Fruit fly (Drosophila melanogaster): ENCODE data around the gene CG6231.

The CG6231 gene

DNA sequence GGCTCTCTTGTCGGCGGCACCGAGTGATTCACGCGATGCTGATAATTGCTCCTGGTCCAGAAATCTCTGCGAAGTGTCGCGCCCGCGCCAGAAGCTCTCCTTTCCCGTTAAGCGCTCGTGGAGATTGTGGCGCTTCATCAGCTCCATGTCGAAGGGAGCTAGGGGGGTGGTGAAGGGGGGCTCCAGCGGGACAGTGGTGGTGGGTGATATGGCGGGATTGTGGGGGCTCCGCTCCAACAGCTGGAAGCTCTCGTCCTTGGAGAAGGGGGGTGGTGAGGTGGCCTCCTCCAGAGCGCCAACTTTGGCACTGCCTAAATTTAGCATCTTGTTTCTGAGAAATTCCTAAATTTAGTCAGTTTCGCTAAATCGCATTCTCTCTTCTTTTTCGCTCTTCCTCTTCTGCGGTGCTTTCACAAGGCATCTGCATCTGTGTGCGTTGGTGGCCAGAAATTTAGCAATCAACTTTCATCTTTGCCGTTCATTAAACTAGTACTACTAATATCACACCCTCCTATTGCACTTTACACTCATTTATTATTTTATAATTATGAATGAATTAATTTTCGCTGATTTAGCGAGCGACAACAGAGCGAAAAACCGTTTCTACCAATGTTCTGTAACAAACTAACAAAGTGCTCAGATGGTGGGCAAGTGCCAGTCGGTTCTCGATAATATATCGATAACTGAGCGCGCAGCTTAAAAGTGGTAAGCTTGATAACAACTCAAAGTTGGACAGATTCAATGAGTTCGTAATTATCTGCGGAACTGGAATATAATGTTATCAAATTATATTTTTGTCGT is 9.8 kb upstream of the CG6231 start, which contains the start of gene subdued:
subdued (minus strand) TSS at position 631 of the 801 bp plus-strand sequence.
- no peak for TF ChIP-seq CTCF (optimal IDR thresholded peaks at IDR 0.05)
- no peak for TF ChIP-seq CG8478 (optimal IDR thresholded peaks at IDR 0.05)

- TF ChIP-seq CG8478 (optimal IDR thresholded peaks at IDR 0.05) (no peak), CTCF (optimal IDR thresholded peaks at IDR 0.05) (no peak)
These were observed 9.1 kb upstream of the CG6231 start for dm6 chr3R:19641498-19642065.

- TF ChIP-seq CTCF (optimal IDR thresholded peaks at IDR 0.05): no peak
- no peak for TF ChIP-seq CG8478 (optimal IDR thresholded peaks at IDR 0.05)
These were observed 8.5 kb upstream of the CG6231 start for dm6 chr3R:19641058-19641457.

DNA sequence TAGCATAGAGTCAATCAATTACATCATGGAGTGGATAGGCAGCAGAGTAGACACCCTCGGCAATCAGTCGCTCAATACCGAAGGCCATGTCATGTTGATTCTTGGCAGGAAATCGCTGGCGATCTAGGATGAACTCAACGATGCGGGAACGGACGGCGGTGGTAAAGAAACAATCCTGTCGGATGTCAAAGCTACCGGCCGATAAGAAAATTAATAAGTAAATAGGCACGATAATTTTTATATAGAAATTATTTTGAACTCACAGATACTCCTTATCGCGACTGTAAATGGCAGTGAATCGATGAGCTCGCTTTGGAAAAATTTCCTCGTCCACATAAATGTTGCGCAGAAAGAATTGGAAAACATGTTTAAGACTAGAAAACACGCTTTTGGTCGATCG is 5.5 kb upstream of the CG6231 start:
- TF ChIP-seq CG8478 (optimal IDR thresholded peaks at IDR 0.05) (no peak), CTCF (optimal IDR thresholded peaks at IDR 0.05) (no peak)

DNA sequence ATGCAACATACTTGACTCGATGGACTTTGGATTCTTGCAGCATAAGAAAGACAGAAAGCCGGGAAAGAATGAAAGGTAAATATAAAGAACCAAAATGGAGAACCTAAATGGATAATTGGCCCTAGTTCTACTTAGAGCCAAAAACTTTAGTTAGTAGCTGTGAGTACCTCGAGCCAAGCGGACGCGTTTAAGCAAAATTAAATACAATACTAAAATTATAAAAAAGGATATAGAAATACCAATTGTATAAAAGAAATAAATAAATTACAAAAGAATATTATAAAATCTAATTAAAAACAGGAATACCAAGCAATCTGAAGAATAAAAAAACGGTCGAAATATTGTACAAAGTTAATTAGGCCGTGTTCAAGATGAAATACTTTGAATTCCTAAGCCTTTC is 2.1 kb upstream of the CG6231 start, which contains the start of gene CG34138:
CG34138 (plus strand) TSS at position 301 of the 400 bp plus-strand sequence.
- TF ChIP-seq CG8478 (optimal IDR thresholded peaks at IDR 0.05): no peak
- TF ChIP-seq CTCF (optimal IDR thresholded peaks at IDR 0.05): no peak

- no peak for TF ChIP-seq CTCF (optimal IDR thresholded peaks at IDR 0.05)
- TF ChIP-seq CG8478 (optimal IDR thresholded peaks at IDR 0.05): no peak
These were observed 4.6 kb downstream of the CG6231 start for dm6 chr3R:19627792-19628522.

- TF ChIP-seq CTCF (optimal IDR thresholded peaks at IDR 0.05) (no peak), CG8478 (optimal IDR thresholded peaks at IDR 0.05) (no peak)
These were observed 7.0 kb downstream of the CG6231 start for dm6 chr3R:19625300-19626230.

DNA sequence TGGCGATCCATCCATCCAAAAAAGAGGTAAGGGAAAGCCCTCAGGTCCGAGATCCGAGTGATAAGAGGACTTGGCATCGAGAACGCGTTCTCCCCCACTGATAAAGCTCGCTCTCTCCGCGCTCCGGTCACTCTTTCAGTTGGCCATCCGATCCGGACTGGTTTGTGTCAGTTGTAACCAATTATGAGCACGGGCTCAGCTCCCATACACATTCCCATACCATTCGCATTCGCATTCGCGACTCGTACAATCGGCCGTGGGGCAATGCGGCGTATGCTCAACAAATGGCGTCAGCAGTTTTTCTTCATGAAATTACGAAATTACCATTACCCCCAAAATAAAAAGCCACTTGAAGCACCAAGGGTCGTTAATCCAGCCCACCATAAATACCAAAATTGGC is 8.0 kb downstream of the CG6231 start:
- TF ChIP-seq CTCF (optimal IDR thresholded peaks at IDR 0.05): no peak
- TF ChIP-seq CG8478 (optimal IDR thresholded peaks at IDR 0.05): no peak

- TF ChIP-seq CG8478 (optimal IDR thresholded peaks at IDR 0.05) (no peak), CTCF (optimal IDR thresholded peaks at IDR 0.05) (no peak)
These were observed 8.9 kb downstream of the CG6231 start for dm6 chr3R:19623606-19624005.

dm6 chr3R:19622005-19622404 is 10.5 kb downstream of the CG6231 start:
- no peak for TF ChIP-seq CG8478 (optimal IDR thresholded peaks at IDR 0.05)
- no peak for TF ChIP-seq CTCF (optimal IDR thresholded peaks at IDR 0.05)

DNA sequence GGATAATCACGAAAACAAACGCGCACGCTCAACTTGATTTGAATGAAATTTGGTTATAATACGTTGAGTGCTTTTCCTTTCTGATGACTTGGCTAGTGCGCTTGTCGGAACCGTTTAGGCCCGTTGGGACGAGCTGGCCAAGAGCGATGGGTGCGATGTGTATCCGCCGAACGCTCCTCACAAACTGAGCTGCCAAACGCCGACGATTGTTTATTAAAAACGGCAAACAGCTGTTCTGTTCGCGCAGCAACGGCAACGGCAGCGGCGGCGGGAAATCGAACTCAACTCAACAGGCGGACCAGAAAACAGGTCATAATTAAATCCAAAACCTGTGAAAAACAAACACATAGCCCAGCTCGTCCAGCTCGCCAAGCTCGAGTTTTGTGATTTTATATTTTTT is 11.6 kb downstream of the CG6231 start:
- TF ChIP-seq CTCF (optimal IDR thresholded peaks at IDR 0.05) (no peak), CG8478 (optimal IDR thresholded peaks at IDR 0.05) (no peak)

DNA sequence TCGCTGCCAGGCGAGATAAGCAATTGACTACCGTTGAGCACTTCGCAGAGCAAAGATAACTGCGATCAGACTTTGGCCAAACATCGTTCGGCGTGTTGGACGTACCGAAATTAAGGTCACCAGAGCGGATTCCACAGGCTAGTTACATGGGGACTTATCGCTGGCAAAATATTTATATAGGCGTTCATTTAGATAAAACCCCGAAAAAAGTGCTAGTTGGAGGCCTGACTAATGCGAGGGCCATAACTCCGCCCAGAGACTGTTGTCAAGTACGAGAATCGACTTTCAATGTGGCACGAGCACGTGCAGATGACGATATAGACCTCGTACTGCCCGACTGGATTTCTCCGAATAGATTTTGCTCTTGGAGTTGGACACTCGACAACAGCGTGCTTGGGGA is 12.6 kb downstream of the CG6231 start:
- TF ChIP-seq CG8478 (optimal IDR thresholded peaks at IDR 0.05) (no peak), CTCF (optimal IDR thresholded peaks at IDR 0.05) (no peak)

dm6 chr3R:19612908-19613431 is 19.5 kb downstream of the CG6231 start, which contains the start of gene CG16727:
Gene CG16727, plus strand, starts transcription at chr3R:19613381.
- no peak for TF ChIP-seq CTCF (optimal IDR thresholded peaks at IDR 0.05)
- no peak for TF ChIP-seq CG8478 (optimal IDR thresholded peaks at IDR 0.05)

- TF ChIP-seq CTCF (optimal IDR thresholded peaks at IDR 0.05) (no peak), CG8478 (optimal IDR thresholded peaks at IDR 0.05) (no peak)
These were observed 22.6 kb downstream of the CG6231 start, which contains the start of gene CG17752 for dm6 chr3R:19609925-19610324. Gene CG17752, plus strand, starts transcription at chr3R:19610225.
